Fruit fly (Drosophila melanogaster) whole organism, prepupa: ENCODE data around the gene CG46309.

Experiments
- CG10669 ChIP-seq: fragments of 200-800 bp; sonication (Bioruptor generic); optimal IDR thresholded peaks from 3 replicates; lab custom pipeline; 2018; ENCODE audit warnings: missing biosample characterization, mild to moderate bottlenecking, missing genetic modification characterization, moderate library complexity
- CG11294 ChIP-seq: fragments of 200-800 bp; sonication (Bioruptor generic); IDR thresholded peaks from 2 replicates; pipeline ENCODE4 v1.3.6; 2022; ENCODE audit warnings: missing biosample characterization, missing genetic modification characterization
- CG3032 ChIP-seq: fragments of 200-800 bp; optimal IDR thresholded peaks from 2 replicates; lab custom pipeline; 2019; ENCODE audit warnings: missing biosample characterization, mild to moderate bottlenecking, missing genetic modification characterization, moderate library complexity
- CG31627 ChIP-seq: fragments of 200-800 bp; sonication (Bioruptor generic); optimal IDR thresholded peaks from 3 replicates; lab custom pipeline; 2016; ENCODE audit warnings: missing biosample characterization, missing genetic modification characterization
- CG32006 ChIP-seq: fragments of 200-800 bp; sonication (Bioruptor generic); optimal IDR thresholded peaks from 3 replicates; lab custom pipeline; 2017; ENCODE audit warnings: missing biosample characterization, mild to moderate bottlenecking, missing genetic modification characterization
- CG7368 ChIP-seq: fragments of 200-800 bp; sonication (Bioruptor generic); optimal IDR thresholded peaks from 3 replicates; lab custom pipeline; 2016; ENCODE audit warnings: missing biosample characterization, missing genetic modification characterization
- Lpt ChIP-seq: fragments of 200-800 bp; sonication (Bioruptor generic); optimal IDR thresholded peaks from 3 replicates; lab custom pipeline; 2016; ENCODE audit warnings: missing biosample characterization, missing genetic modification characterization
- achi ChIP-seq: fragments of 200-800 bp; sonication (Bioruptor generic); optimal IDR thresholded peaks from 3 replicates; lab custom pipeline; 2016; ENCODE audit warnings: missing biosample characterization, missing genetic modification characterization
- cyc ChIP-seq: fragments of 200-800 bp; sonication (Bioruptor generic); optimal IDR thresholded peaks from 3 replicates; lab custom pipeline; 2016; ENCODE audit warnings: missing biosample characterization, missing genetic modification characterization
- fd85E ChIP-seq: fragments of 200-800 bp; sonication (Bioruptor generic); optimal IDR thresholded peaks from 3 replicates; lab custom pipeline; 2016; ENCODE audit warnings: missing biosample characterization, missing genetic modification characterization
- svp ChIP-seq: fragments of 200-800 bp; sonication (Bioruptor generic); peaks from one replicate; lab custom pipeline; 2016; ENCODE audit warnings: missing biosample characterization, missing genetic modification characterization
- topi ChIP-seq: fragments of 200-800 bp; sonication (Bioruptor generic); optimal IDR thresholded peaks from 3 replicates; lab custom pipeline; 2016; ENCODE audit warnings: missing biosample characterization, missing genetic modification characterization

- TF ChIP-seq svp (GFP tag; lab: Kevin White, UChicago) = no peak
- TF ChIP-seq topi (GFP tag; lab: Kevin White, UChicago) = no peak
- TF ChIP-seq achi (GFP tag; lab: Kevin White, UChicago) = no peak
- no peak for TF ChIP-seq fd85E (GFP tag; lab: Kevin White, UChicago)
- TF ChIP-seq CG11294 (GFP tag; lab: Robert Waterston, UW) = no peak
- no peak for TF ChIP-seq Lpt (GFP tag; lab: Kevin White, UChicago)
- no peak for TF ChIP-seq CG3032 (tag; lab: Kevin White, UChicago)
- no peak for TF ChIP-seq CG31627 (GFP tag; lab: Kevin White, UChicago)
- TF ChIP-seq CG7368 (GFP tag; lab: Kevin White, UChicago) = no peak
- no peak for TF ChIP-seq CG10669 (GFP tag; lab: Kevin White, UChicago)
- no peak for TF ChIP-seq CG32006 (GFP tag; lab: Kevin White, UChicago)
- no peak for TF ChIP-seq cyc (GFP tag; lab: Kevin White, UChicago)
Observed at dm6 chr2L:16255232-16256117, 3.9 kb upstream of the CG46309 start.
